Worm (Caenorhabditis elegans) whole organism, L2 larva: ENCODE results near the gene C48D1.5.

ENCODE experiments used
- lin-39 ChIP-seq: fragments of 150-350 bp; optimal IDR thresholded peaks from 2 replicates; lab custom pipeline; 2014; ENCODE audit warnings: missing biosample characterization, missing genetic modification reagents, missing genetic modification characterization
- nhr-11 ChIP-seq: fragments of 150-350 bp; optimal IDR thresholded peaks from 2 replicates; lab custom pipeline; 2014; ENCODE audit warnings: missing biosample characterization, missing genetic modification characterization
- unc-55 ChIP-seq: fragments of 150-350 bp; sonication (generic microtip); optimal IDR thresholded peaks from 3 replicates; lab custom pipeline; 2014; ENCODE audit warnings: missing biosample characterization, missing genetic modification reagents, missing genetic modification characterization

DNA sequence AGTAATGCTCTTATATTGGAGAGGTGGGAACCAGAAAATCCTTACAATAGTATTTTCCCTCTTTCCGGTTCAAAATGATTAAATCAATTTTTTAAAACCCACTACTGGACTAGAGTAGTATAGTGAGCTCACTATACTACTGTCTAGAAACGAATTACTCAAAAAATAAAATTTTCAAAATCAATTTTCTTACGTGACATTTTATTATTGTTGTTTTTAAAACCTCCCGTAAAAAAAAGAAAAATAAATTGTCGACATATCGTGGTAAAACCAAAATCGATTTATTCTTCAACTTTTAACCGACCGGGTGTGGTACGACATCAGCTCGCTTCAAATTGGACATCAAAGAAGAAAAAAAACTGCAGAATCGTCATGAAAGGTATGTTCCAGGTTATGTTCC, 32.3 kb upstream of the C48D1.5 start, which contains the start of gene F58D2.2:
- TF ChIP-seq unc-55 (GFP tag; lab: Kevin White, UChicago) (no peak), nhr-11 (no peak), lin-39 (tag; lab: Kevin White, UChicago) (no peak)
